ENCODE assay signal across 1 fruit fly cellular context in the genomic region with DNA sequence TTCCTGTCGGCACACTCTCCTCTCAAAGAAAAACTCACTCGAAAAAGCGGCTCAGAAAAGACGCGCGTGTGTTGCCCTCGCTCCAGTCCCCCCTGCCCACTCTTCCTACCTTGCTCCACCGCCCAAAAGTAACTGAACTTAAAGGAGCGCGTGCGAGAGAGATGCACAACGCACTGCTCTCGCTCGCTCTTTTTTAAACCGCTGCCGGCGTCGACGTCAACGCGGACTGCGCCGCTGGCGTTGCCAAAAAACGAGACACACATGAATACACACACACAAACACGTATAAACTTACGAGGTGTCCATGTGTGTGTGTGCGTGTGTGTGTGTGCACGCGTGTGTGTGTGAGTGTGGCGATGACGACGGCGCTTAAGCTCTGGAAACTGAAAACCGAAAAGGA.
TF ChIP-seq lines count a peak whose summit lies in the region.

No protein-coding gene starts in this region.

TF ChIP-seq in whole organism, embryonic, 481 proteins besides CTCF, POLR2A, EP300 and RAD21 (continued from another document):
- TF ChIP-seq Bteb2 (GFP tag; optimal IDR thresholded peaks at IDR 0.05; lab: Kevin White, UChicago) (no peak), CG8290 (GFP tag; optimal IDR thresholded peaks at IDR 0.05; lab: Kevin White, UChicago) (no peak), CG8290 (tag; optimal IDR thresholded peaks at IDR 0.05; lab: Kevin White, UChicago) (peak in 1 of 2 experiments; percentile 15), kni (GFP tag; optimal IDR thresholded peaks at IDR 0.05; lab: Kevin White, UChicago) (peak; percentile 5), CG9727 (GFP tag; optimal IDR thresholded peaks at IDR 0.05; lab: Kevin White, UChicago) (no peak), lilli (GFP tag; optimal IDR thresholded peaks at IDR 0.05; lab: Kevin White, UChicago) (no peak), CG6791 (GFP tag; IDR thresholded peaks at IDR 0.05; lab: Robert Waterston, UW; ENCODE audit: partially characterized antibody) (peak; percentile 65; the same call in 2 of the 3 replicates), Adf1 (GFP tag; IDR thresholded peaks at IDR 0.05; lab: Robert Waterston, UW) (peak; percentile 99), CG11085 (GFP tag; IDR thresholded peaks at IDR 0.05; lab: Robert Waterston, UW) (no peak), Bgb (GFP tag; IDR thresholded peaks at IDR 0.05; lab: Robert Waterston, UW; ENCODE audit: partially characterized antibody) (peak; percentile 56; the same call in 1 of the 2 replicates), ham (GFP tag; IDR thresholded peaks at IDR 0.05; lab: Robert Waterston, UW) (no peak), Hr3 (GFP tag; optimal IDR thresholded peaks at IDR 0.05; lab: Kevin White, UChicago) (no peak)
